Worm (Caenorhabditis elegans): ENCODE results near the gene nhr-55.

DNA sequence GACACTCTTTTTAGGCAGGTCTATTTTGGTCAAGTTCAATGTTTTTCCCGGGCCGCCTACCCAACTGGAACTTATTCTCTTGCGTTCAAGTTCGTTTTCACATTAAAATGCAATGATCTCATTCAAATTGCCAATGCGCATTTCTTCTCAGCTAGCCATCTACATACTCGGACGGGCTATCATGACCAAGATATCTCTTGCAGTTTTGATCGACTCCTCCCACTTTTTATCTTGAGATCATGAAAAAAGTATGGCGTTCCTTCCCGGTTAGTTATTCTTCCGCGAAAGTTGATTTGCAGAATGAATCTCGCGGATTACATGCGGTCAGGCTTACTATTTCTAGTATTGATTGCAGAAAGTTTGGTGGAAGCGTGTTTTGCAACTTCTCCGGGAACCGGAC lies 44.1 kb upstream of the nhr-55 start, which contains the start of gene B0554.2:
- no peak for TF ChIP-seq nhr-237 (tag; optimal IDR thresholded peaks at IDR 0.05)
- TF ChIP-seq lin-13 (GFP tag; optimal IDR thresholded peaks at IDR 0.05): no peak
- no peak for TF ChIP-seq skn-1 (tag; optimal IDR thresholded peaks at IDR 0.05)
